Worm (Caenorhabditis elegans) whole organism, young adult: ENCODE results near the gene glp-1.
A peak's percentile ranks its signal among the peaks of the same experiment; 100 is the strongest.

Experiments used
- B0019.2 ChIP-seq: fragments of 200-800 bp; sonication (Bioruptor generic); conservative IDR thresholded peaks from 2 replicates; pipeline ENCODE4 v1.3.6; 2022; ENCODE audit warnings: missing genetic modification reagents, missing genetic modification characterization, missing compliant biosample characterization
- B0261.1 ChIP-seq: sonication (generic microtip); optimal IDR thresholded peaks from 2 replicates; lab custom pipeline; 2016; ENCODE audit warnings: mild to moderate bottlenecking, missing genetic modification characterization, moderate library complexity, missing compliant biosample characterization
- F52B5.7 ChIP-seq: sonication (generic microtip); optimal IDR thresholded peaks from 2 replicates; lab custom pipeline; 2016; ENCODE audit warnings: mild to moderate bottlenecking, missing genetic modification characterization, missing compliant biosample characterization
- F57A8.1 ChIP-seq: fragments of 200-800 bp; sonication (Bioruptor generic); optimal IDR thresholded peaks from 2 replicates; lab custom pipeline; 2018; ENCODE audit warnings: mild to moderate bottlenecking, missing genetic modification characterization, moderate library complexity, missing compliant biosample characterization
- K11D2.4 ChIP-seq: fragments of 200-800 bp; sonication (Bioruptor generic); IDR thresholded peaks from 2 replicates; pipeline ENCODE4 v1.3.6; 2022; ENCODE audit warnings: missing genetic modification reagents, missing genetic modification characterization, missing compliant biosample characterization
- Y53F4B.3 ChIP-seq: fragments of 200-800 bp; sonication (Bioruptor generic); IDR thresholded peaks from 2 replicates; pipeline ENCODE4 v1.3.6; 2022; ENCODE audit warnings: missing genetic modification reagents, missing genetic modification characterization, missing compliant biosample characterization
- Y79H2A.3 ChIP-seq: fragments of 200-800 bp; sonication (Bioruptor generic); conservative IDR thresholded peaks from 2 replicates; pipeline ENCODE4 v1.3.6; 2022; ENCODE audit warnings: missing genetic modification reagents, missing genetic modification characterization, missing compliant biosample characterization
- ama-1 ChIP-seq, 3 experiments: fragments of 150-350 bp in 1 of 3; sonication (generic microtip) in 2 of 3; optimal IDR thresholded peaks; 2 replicates each; lab custom pipeline; 2014 to 2018; ENCODE audit warnings: missing biosample characterization in 2 of 3, missing genetic modification characterization in 2 of 3, missing genetic modification reagents in 2 of 3
- aptf-3 ChIP-seq: fragments of 200-800 bp; sonication (Bioruptor generic); IDR thresholded peaks from 2 replicates; pipeline ENCODE4 v1.3.6; 2022; ENCODE audit warnings: missing genetic modification characterization, missing compliant biosample characterization
- attf-3 ChIP-seq: fragments of 200-800 bp; sonication (Bioruptor generic); conservative IDR thresholded peaks from 2 replicates; pipeline ENCODE4 v1.3.6; 2022; ENCODE audit warnings: missing genetic modification reagents, missing genetic modification characterization, missing compliant biosample characterization
- cebp-1 ChIP-seq, 2 experiments: fragments of 200-800 bp in 1 of 2; sonication (Bioruptor generic) in 1 of 2; sonication (generic microtip) in 1 of 2; IDR thresholded peaks in 1 of 2; optimal IDR thresholded peaks in 1 of 2; 2 replicates each; pipeline versions ENCODE4 v1.3.6 to Lab custom; 2017 to 2022; ENCODE audit warnings: missing compliant biosample characterization in 2 of 2, missing genetic modification characterization in 2 of 2, mild to moderate bottlenecking in 1 of 2, missing genetic modification reagents in 1 of 2, moderate library complexity in 1 of 2
- cebp-2 ChIP-seq: fragments of 200-800 bp; sonication (Bioruptor generic); IDR thresholded peaks from 2 replicates; pipeline ENCODE4 v1.3.6; 2022; ENCODE audit warnings: missing genetic modification characterization, missing compliant biosample characterization
- ceh-27 ChIP-seq: fragments of 200-800 bp; sonication (Bioruptor generic); optimal IDR thresholded peaks from 2 replicates; lab custom pipeline; 2018; ENCODE audit warnings: mild to moderate bottlenecking, missing genetic modification characterization, moderate library complexity, missing compliant biosample characterization
- ceh-40 ChIP-seq: fragments of 200-800 bp; sonication (Bioruptor generic); IDR thresholded peaks from 2 replicates; pipeline ENCODE4 v1.3.6; 2022; ENCODE audit warnings: missing genetic modification characterization, missing compliant biosample characterization
- dpl-1 ChIP-seq: fragments of 150-350 bp; optimal IDR thresholded peaks from 2 replicates; lab custom pipeline; 2014; ENCODE audit warnings: missing biosample characterization, missing genetic modification reagents, missing genetic modification characterization
- efl-1 ChIP-seq: fragments of 150-350 bp; optimal IDR thresholded peaks from 2 replicates; lab custom pipeline; 2014; ENCODE audit warnings: missing biosample characterization, missing genetic modification reagents, missing genetic modification characterization
- ets-4 ChIP-seq: fragments of 200-800 bp; sonication (Bioruptor generic); optimal IDR thresholded peaks from 2 replicates; lab custom pipeline; 2018; ENCODE audit warnings: mild to moderate bottlenecking, missing genetic modification characterization, missing compliant biosample characterization
- him-1 ChIP-seq: sonication (generic microtip); optimal IDR thresholded peaks from 2 replicates; lab custom pipeline; 2016; ENCODE audit warnings: missing genotype, missing genetic modification reagents, missing genetic modification characterization, missing compliant biosample characterization
- hlh-12 ChIP-seq: sonication (generic microtip); optimal IDR thresholded peaks from 2 replicates; lab custom pipeline; 2016; ENCODE audit warnings: missing genetic modification characterization, missing compliant biosample characterization
- hmg-20 ChIP-seq: fragments of 200-800 bp; sonication (Bioruptor generic); IDR thresholded peaks from 2 replicates; pipeline ENCODE4 v1.3.6; 2022; ENCODE audit warnings: missing genetic modification reagents, missing genetic modification characterization, missing compliant biosample characterization
- lin-26 ChIP-seq: fragments of 200-800 bp; sonication (Bioruptor generic); IDR thresholded peaks from 2 replicates; pipeline ENCODE4 v1.3.6; 2022; ENCODE audit warnings: missing genetic modification reagents, missing genetic modification characterization, missing compliant biosample characterization
- lin-35 ChIP-seq, 3 experiments: fragments of 150-350 bp in 2 of 3; sonication (generic microtip) in 1 of 3; optimal IDR thresholded peaks; 2 replicates each; lab custom pipeline; 2014 to 2018; ENCODE audit warnings: missing biosample characterization in 3 of 3, missing genetic modification characterization in 3 of 3, missing genetic modification reagents in 3 of 3
- lin-40 ChIP-seq: sonication (generic microtip); optimal IDR thresholded peaks from 2 replicates; lab custom pipeline; 2016; ENCODE audit warnings: missing genetic modification characterization, mild to moderate bottlenecking, missing compliant biosample characterization, missing genotype, missing genetic modification reagents
- lsl-1 ChIP-seq: fragments of 200-800 bp; sonication (Bioruptor generic); optimal IDR thresholded peaks from 2 replicates; lab custom pipeline; 2018; ENCODE audit warnings: mild to moderate bottlenecking, missing genetic modification characterization, moderate library complexity, missing compliant biosample characterization
- madf-8 ChIP-seq: fragments of 200-800 bp; sonication (Bioruptor generic); conservative IDR thresholded peaks from 2 replicates; pipeline ENCODE4 v1.3.6; 2022; ENCODE audit warnings: missing genetic modification reagents, missing genetic modification characterization, missing compliant biosample characterization
- mcd-1 ChIP-seq: fragments of 200-800 bp; sonication (Bioruptor generic); IDR thresholded peaks from 2 replicates; pipeline ENCODE4 v1.3.6; 2022; ENCODE audit warnings: missing genetic modification reagents, missing genetic modification characterization, missing compliant biosample characterization
- nfya-1 ChIP-seq: sonication (generic microtip); optimal IDR thresholded peaks from 2 replicates; lab custom pipeline; 2017; ENCODE audit warnings: antibody characterized with exemption, missing compliant biosample characterization, missing genetic modification characterization, borderline replicate concordance; ENCODE audit not compliant: insufficient read depth
- nfyb-1 ChIP-seq: fragments of 200-800 bp; sonication (Bioruptor generic); IDR thresholded peaks from 2 replicates; pipeline ENCODE4 v1.3.6; 2022; ENCODE audit warnings: missing genetic modification reagents, missing genetic modification characterization, missing compliant biosample characterization
- nhr-120 ChIP-seq: fragments of 200-800 bp; sonication (Bioruptor generic); IDR thresholded peaks from 2 replicates; pipeline ENCODE4 v1.3.6; 2022; ENCODE audit warnings: missing genetic modification characterization, missing compliant biosample characterization
- pbrm-1 ChIP-seq: fragments of 200-800 bp; sonication (Bioruptor generic); IDR thresholded peaks from 2 replicates; pipeline ENCODE4 v1.3.6; 2022; ENCODE audit warnings: missing genetic modification reagents, missing genetic modification characterization, missing compliant biosample characterization
- pha-4 ChIP-seq: fragments of 150-350 bp; sonication (generic microtip); optimal IDR thresholded peaks from 2 replicates; lab custom pipeline; 2014; ENCODE audit warnings: missing biosample characterization, missing genetic modification reagents, missing genetic modification characterization
- repo-1 ChIP-seq: sonication (generic microtip); optimal IDR thresholded peaks from 2 replicates; lab custom pipeline; 2017; ENCODE audit warnings: mild to moderate bottlenecking, missing genetic modification characterization, missing compliant biosample characterization
- sea-2 ChIP-seq: fragments of 200-800 bp; sonication (Bioruptor generic); IDR thresholded peaks from 2 replicates; pipeline ENCODE4 v1.3.6; 2022; ENCODE audit warnings: missing genetic modification characterization, missing compliant biosample characterization
- snpc-4 ChIP-seq, 5 experiments: fragments of 150-350 bp in 1 of 5; sonication (generic microtip) in 4 of 5; optimal IDR thresholded peaks; 2 replicates each; lab custom pipeline; 2014 to 2018; ENCODE audit warnings: missing genetic modification characterization in 5 of 5, missing biosample characterization in 3 of 5, antibody characterized with exemption in 2 of 5, mild to moderate bottlenecking in 2 of 5, missing compliant biosample characterization in 2 of 5, missing genotype in 2 of 5, moderate library complexity in 2 of 5, missing genetic modification reagents in 1 of 5
- sptf-2 ChIP-seq: fragments of 200-800 bp; sonication (Bioruptor generic); optimal IDR thresholded peaks from 2 replicates; lab custom pipeline; 2018; ENCODE audit warnings: mild to moderate bottlenecking, missing genetic modification characterization, missing compliant biosample characterization
- tbp1 ChIP-seq: fragments of 200-800 bp; sonication (Bioruptor generic); optimal IDR thresholded peaks from 2 replicates; lab custom pipeline; 2018; ENCODE audit warnings: mild to moderate bottlenecking, missing genetic modification characterization, missing compliant biosample characterization
- tbx-9 ChIP-seq: sonication (generic microtip); optimal IDR thresholded peaks from 2 replicates; lab custom pipeline; 2016; ENCODE audit warnings: borderline replicate concordance, missing genetic modification characterization, inconsistent platforms, missing compliant biosample characterization
- unc-62 ChIP-seq: fragments of 150-350 bp; optimal IDR thresholded peaks from 2 replicates; lab custom pipeline; 2014; ENCODE audit warnings: missing biosample characterization, missing genetic modification reagents, missing genetic modification characterization
- ztf-26 ChIP-seq: sonication (generic microtip); optimal IDR thresholded peaks from 2 replicates; lab custom pipeline; 2017; ENCODE audit warnings: missing genetic modification characterization, missing compliant biosample characterization
- ztf-28 ChIP-seq: fragments of 200-800 bp; sonication (Bioruptor generic); IDR thresholded peaks from 2 replicates; pipeline ENCODE4 v1.3.6; 2022; ENCODE audit warnings: missing genetic modification reagents, missing genetic modification characterization, missing compliant biosample characterization

glp-1 gene

DNA sequence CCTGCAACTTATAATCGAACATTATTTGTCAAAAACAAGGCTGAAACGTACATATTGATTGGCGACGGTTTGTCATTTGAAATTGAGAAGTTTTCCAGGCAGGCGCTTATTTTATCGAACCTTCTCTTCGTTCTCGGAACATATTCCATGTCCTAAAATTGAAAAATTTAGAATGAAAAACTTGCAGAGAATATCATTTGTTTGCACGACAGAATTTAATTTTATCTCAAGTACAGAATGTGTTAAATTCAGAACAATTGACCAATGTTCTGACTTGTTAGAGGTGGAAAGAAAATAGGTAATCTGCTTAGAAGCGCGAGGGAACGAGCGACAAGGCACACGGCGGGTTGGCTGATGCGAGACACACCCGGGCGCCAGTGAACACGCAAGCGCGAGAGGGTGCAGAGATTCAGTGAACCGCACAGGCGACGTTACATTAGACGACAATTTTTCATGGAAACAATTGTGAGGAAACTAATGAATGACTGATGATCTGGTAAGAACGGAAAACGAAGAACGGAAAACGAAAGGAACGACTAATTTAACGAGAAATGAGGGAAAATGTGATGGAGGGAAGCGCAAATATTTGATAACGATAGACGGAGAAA lies 39.6 kb upstream of the glp-1 start (continued):
- TF ChIP-seq Y53F4B.3 (GFP tag; lab: Robert Waterston, UW) (no peak), pbrm-1 (GFP tag; lab: Robert Waterston, UW) (peak; percentile 70; the same call in 1 of the 2 replicates), B0019.2 (peak; percentile 59; the same call in 1 of the 2 replicates), ceh-27 (GFP tag; lab: Kevin White, UChicago) (peak; percentile 45), repo-1 (tag; lab: Kevin White, UChicago) (no peak), madf-8 (GFP tag; lab: Robert Waterston, UW) (no peak), lin-35 (GFP tag; optimal IDR thresholded peaks at IDR 0.05; lab: Kevin White, UChicago) (no peak), attf-3 (no peak), unc-62 (GFP tag; lab: Kevin White, UChicago) (no peak), nhr-120 (GFP tag; lab: Robert Waterston, UW) (no peak), nfya-1 (tag; lab: Kevin White, UChicago) (no peak), K11D2.4 (GFP tag; lab: Robert Waterston, UW) (peak; percentile 71), pha-4 (no peak), ceh-40 (GFP tag; lab: Robert Waterston, UW) (peak; percentile 72; the same call in 1 of the 2 replicates), hlh-12 (tag; lab: Kevin White, UChicago) (no peak), dpl-1 (GFP tag; lab: Kevin White, UChicago) (no peak), sea-2 (GFP tag; lab: Robert Waterston, UW) (no peak), Y79H2A.3 (GFP tag; lab: Robert Waterston, UW) (no peak), mcd-1 (GFP tag; lab: Robert Waterston, UW) (peak; percentile 68), him-1 (tag; lab: Kevin White, UChicago) (no peak), tbp1 (GFP tag; lab: Kevin White, UChicago) (peak; percentile 36), efl-1 (no peak), B0261.1 (tag; lab: Kevin White, UChicago) (no peak), ztf-26 (tag; lab: Kevin White, UChicago) (no peak), lsl-1 (GFP tag; lab: Kevin White, UChicago) (no peak), lin-40 (tag; lab: Kevin White, UChicago) (peak; percentile 17), sptf-2 (GFP tag; lab: Kevin White, UChicago) (no peak), cebp-2 (GFP tag; lab: Robert Waterston, UW) (peak; percentile 68; the same call in 1 of the 2 replicates), hmg-20 (GFP tag; lab: Robert Waterston, UW) (no peak), ets-4 (GFP tag; lab: Kevin White, UChicago) (peak; percentile 71), F52B5.7 (tag; lab: Kevin White, UChicago) (peak; percentile 15), cebp-1 (GFP tag; IDR thresholded peaks at IDR 0.05; lab: Robert Waterston, UW) (no peak), cebp-1 (tag; optimal IDR thresholded peaks at IDR 0.05; lab: Kevin White, UChicago) (peak; percentile 70), aptf-3 (GFP tag; lab: Robert Waterston, UW) (0 out of 2 replicates have a peak, but pooled peaks have one; percentile 86), ztf-28 (GFP tag; lab: Robert Waterston, UW) (no peak), nfyb-1 (GFP tag; lab: Robert Waterston, UW) (peak; percentile 81), snpc-4 (GFP tag; optimal IDR thresholded peaks at IDR 0.05; lab: Kevin White, UChicago) (no peak), snpc-4 (tag; optimal IDR thresholded peaks at IDR 0.05; lab: Kevin White, UChicago) (peak in 1 of 4 experiments; percentile 54)

DNA sequence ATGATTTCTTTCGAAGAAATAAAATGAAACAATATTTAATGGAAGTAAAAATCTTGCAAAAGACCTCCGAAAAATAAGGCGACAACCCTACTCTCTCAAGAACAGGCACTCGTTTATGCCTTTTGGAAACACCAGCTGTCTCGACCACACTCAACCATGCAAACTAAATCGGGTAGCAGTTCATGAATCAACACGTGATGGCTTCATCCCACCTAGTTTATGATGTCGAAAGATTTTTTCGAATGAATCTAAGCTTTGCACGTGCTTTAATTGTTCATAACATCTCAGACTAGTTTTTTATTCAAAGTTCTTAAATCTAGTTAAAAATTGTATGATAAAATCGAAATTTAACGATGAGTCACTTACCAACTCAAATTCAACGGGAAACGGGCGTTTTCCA lies 38.8 kb upstream of the glp-1 start:
- no peak for TF ChIP-seq F57A8.1 (GFP tag; lab: Kevin White, UChicago)
- peak; percentile 87 for TF ChIP-seq ama-1 (optimal IDR thresholded peaks at IDR 0.05; lab: Kevin White, UChicago)
- TF ChIP-seq ama-1 (GFP tag; optimal IDR thresholded peaks at IDR 0.05; lab: Kevin White, UChicago): no peak
- TF ChIP-seq tbx-9 (tag; lab: Kevin White, UChicago): no peak
- TF ChIP-seq lin-26 (GFP tag; lab: Robert Waterston, UW): peak; percentile 19; the same call in 1 of the 2 replicates
- TF ChIP-seq tbp1 (GFP tag; lab: Kevin White, UChicago): peak; percentile 11
